Worm (Caenorhabditis elegans): ENCODE results near the gene inpp-5K.

ce11 chrIII:8109459-8110057 lies 51.6 kb downstream of the inpp-5K start:
- TF ChIP-seq lin-13 (GFP tag; optimal IDR thresholded peaks at IDR 0.05) (peak; percentile 70), nhr-10 (tag; optimal IDR thresholded peaks at IDR 0.05) (no peak), elt-1 (tag; optimal IDR thresholded peaks at IDR 0.05) (no peak), unc-39 (tag; optimal IDR thresholded peaks at IDR 0.05) (no peak), blmp-1 (tag; optimal IDR thresholded peaks at IDR 0.05; ENCODE audit: insufficient read depth) (no peak), ama-1 (optimal IDR thresholded peaks at IDR 0.05) (no peak), ceh-16 (tag; optimal IDR thresholded peaks at IDR 0.05) (peak; percentile 8), unc-62 (GFP tag; optimal IDR thresholded peaks at IDR 0.05) (no peak), gmeb-1 (tag; optimal IDR thresholded peaks at IDR 0.05) (peak; percentile 66), nhr-77 (tag; optimal IDR thresholded peaks at IDR 0.05) (no peak), lin-11 (tag; optimal IDR thresholded peaks at IDR 0.05) (peak; percentile 59), elt-3 (tag; optimal IDR thresholded peaks at IDR 0.05) (no peak)

Measured in whole organism, L2 larva.